Worm (Caenorhabditis elegans) whole organism, late embryonic: ENCODE measurements around the gene cyp-35A2.

Experiments used
- C08G9.2 ChIP-seq: sonication (generic microtip); optimal IDR thresholded peaks from 2 replicates; lab custom pipeline; 2016; ENCODE audit warnings: mild to moderate bottlenecking, missing genetic modification characterization, moderate library complexity, missing compliant biosample characterization
- C38D4.7 ChIP-seq: fragments of 200-800 bp; sonication (Bioruptor generic); optimal IDR thresholded peaks from 2 replicates; lab custom pipeline; 2018; ENCODE audit warnings: mild to moderate bottlenecking, missing genetic modification characterization, moderate library complexity, missing compliant biosample characterization
- T23F11.4 ChIP-seq: fragments of 200-800 bp; sonication (Bioruptor generic); optimal IDR thresholded peaks from 2 replicates; lab custom pipeline; 2018; ENCODE audit warnings: mild to moderate bottlenecking, missing genetic modification characterization, missing compliant biosample characterization
- ama-1 ChIP-seq: fragments of 150-350 bp; optimal IDR thresholded peaks from 2 replicates; lab custom pipeline; 2014
- ceh-14 ChIP-seq: sonication (generic microtip); optimal IDR thresholded peaks from 2 replicates; lab custom pipeline; 2016; ENCODE audit warnings: missing genotype, missing genetic modification characterization, missing compliant biosample characterization
- ceh-19 ChIP-seq: fragments of 200-800 bp; sonication (Bioruptor generic); optimal IDR thresholded peaks from 2 replicates; lab custom pipeline; 2018; ENCODE audit warnings: mild to moderate bottlenecking, missing genetic modification characterization, missing compliant biosample characterization
- ceh-2 ChIP-seq: sonication (generic microtip); optimal IDR thresholded peaks from 2 replicates; lab custom pipeline; 2016; ENCODE audit warnings: missing genotype, missing genetic modification characterization, missing compliant biosample characterization
- ceh-24 ChIP-seq: sonication (generic microtip); optimal IDR thresholded peaks from 2 replicates; lab custom pipeline; 2016; ENCODE audit warnings: mild to moderate bottlenecking, missing genetic modification characterization, missing compliant biosample characterization
- ceh-34 ChIP-seq: sonication (generic microtip); optimal IDR thresholded peaks from 2 replicates; lab custom pipeline; 2016; ENCODE audit warnings: mild to moderate bottlenecking, missing genetic modification characterization, missing compliant biosample characterization
- ceh-48 ChIP-seq: sonication (generic microtip); optimal IDR thresholded peaks from 2 replicates; lab custom pipeline; 2016; ENCODE audit warnings: missing genetic modification characterization, inconsistent platforms, missing compliant biosample characterization
- ceh-6 ChIP-seq: fragments of 200-800 bp; sonication (Bioruptor generic); optimal IDR thresholded peaks from 2 replicates; lab custom pipeline; 2018; ENCODE audit warnings: mild to moderate bottlenecking, missing genetic modification characterization, missing compliant biosample characterization
- ceh-9 ChIP-seq: sonication (generic microtip); optimal IDR thresholded peaks from 2 replicates; lab custom pipeline; 2016; ENCODE audit warnings: mild to moderate bottlenecking, missing genetic modification characterization, inconsistent platforms, missing compliant biosample characterization
- che-1 ChIP-seq: sonication (generic microtip); optimal IDR thresholded peaks from 2 replicates; lab custom pipeline; 2016; ENCODE audit warnings: mild to moderate bottlenecking, missing genetic modification characterization, missing compliant biosample characterization
- dmd-4 ChIP-seq: sonication (generic microtip); optimal IDR thresholded peaks from 2 replicates; lab custom pipeline; 2016; ENCODE audit warnings: borderline replicate concordance, missing genetic modification characterization, missing compliant biosample characterization
- elt-2 ChIP-seq: sonication (generic microtip); optimal IDR thresholded peaks from 2 replicates; lab custom pipeline; 2016; ENCODE audit warnings: missing genetic modification reagents, missing genetic modification characterization, missing compliant biosample characterization
- fkh-10 ChIP-seq: fragments of 150-350 bp; optimal IDR thresholded peaks from 2 replicates; lab custom pipeline; 2014; ENCODE audit warnings: missing biosample characterization, missing genetic modification reagents, missing genetic modification characterization
- hlh-13 ChIP-seq: fragments of 200-800 bp; sonication (Bioruptor generic); optimal IDR thresholded peaks from 2 replicates; lab custom pipeline; 2018; ENCODE audit warnings: mild to moderate bottlenecking, missing genetic modification characterization, missing compliant biosample characterization
- hlh-15 ChIP-seq: sonication (generic microtip); optimal IDR thresholded peaks from 2 replicates; lab custom pipeline; 2016; ENCODE audit warnings: missing genetic modification characterization, missing compliant biosample characterization
- lin-11 ChIP-seq: fragments of 200-800 bp; sonication (Bioruptor generic); optimal IDR thresholded peaks from 2 replicates; lab custom pipeline; 2018; ENCODE audit warnings: mild to moderate bottlenecking, missing genetic modification characterization, missing compliant biosample characterization
- mec-3 ChIP-seq: sonication (generic microtip); optimal IDR thresholded peaks from 2 replicates; lab custom pipeline; 2016; ENCODE audit warnings: borderline replicate concordance, missing genetic modification characterization, missing compliant biosample characterization
- nhr-232 ChIP-seq: sonication (generic microtip); optimal IDR thresholded peaks from 2 replicates; lab custom pipeline; 2016; ENCODE audit warnings: missing genetic modification characterization, missing compliant biosample characterization
- npax-4 ChIP-seq: sonication (generic microtip); optimal IDR thresholded peaks from 2 replicates; lab custom pipeline; 2016; ENCODE audit warnings: missing genetic modification characterization, missing compliant biosample characterization
- pag-3 ChIP-seq: sonication (generic microtip); optimal IDR thresholded peaks from 2 replicates; lab custom pipeline; 2016; ENCODE audit warnings: missing compliant biosample characterization, missing genetic modification characterization, borderline replicate concordance
- pha-4 ChIP-seq: fragments of 150-350 bp; optimal IDR thresholded peaks from 2 replicates; lab custom pipeline; 2018; ENCODE audit warnings: missing biosample characterization, missing genetic modification reagents, missing genetic modification characterization
- pqm-1 ChIP-seq: sonication (generic microtip); optimal IDR thresholded peaks from 2 replicates; lab custom pipeline; 2016; ENCODE audit warnings: missing genetic modification characterization, missing compliant biosample characterization
- pros-1 ChIP-seq: fragments of 150-350 bp; optimal IDR thresholded peaks from 2 replicates; lab custom pipeline; 2014; ENCODE audit warnings: missing biosample characterization, missing genetic modification reagents, missing genetic modification characterization
- sdc-2 ChIP-seq: sonication (generic microtip); optimal IDR thresholded peaks from 2 replicates; lab custom pipeline; 2016; ENCODE audit warnings: missing genotype, missing genetic modification characterization, missing compliant biosample characterization
- sox-2 ChIP-seq: fragments of 200-800 bp; sonication (Bioruptor generic); IDR thresholded peaks from 2 replicates; pipeline ENCODE4 v1.3.6; 2022; ENCODE audit warnings: missing genetic modification reagents, missing genetic modification characterization, missing compliant biosample characterization
- tbx-7 ChIP-seq: sonication (generic microtip); optimal IDR thresholded peaks from 2 replicates; lab custom pipeline; 2016; ENCODE audit warnings: missing genotype, missing genetic modification characterization, missing compliant biosample characterization
- ttx-3 ChIP-seq: sonication (generic microtip); optimal IDR thresholded peaks from 2 replicates; lab custom pipeline; 2016; ENCODE audit warnings: missing genetic modification reagents, missing genetic modification characterization, missing compliant biosample characterization
- unc-55 ChIP-seq: sonication (generic microtip); optimal IDR thresholded peaks from 2 replicates; lab custom pipeline; 2017; ENCODE audit warnings: missing biosample characterization, missing genetic modification reagents, missing genetic modification characterization
- unc-86 ChIP-seq: sonication (generic microtip); optimal IDR thresholded peaks from 2 replicates; lab custom pipeline; 2016; ENCODE audit warnings: missing genetic modification characterization, missing compliant biosample characterization
- ztf-16 ChIP-seq: sonication (generic microtip); optimal IDR thresholded peaks from 2 replicates; lab custom pipeline; 2017; ENCODE audit warnings: missing genetic modification characterization, missing compliant biosample characterization

Gene cyp-35A2

ce11 chrV:7403501-7403900 is 39.5 kb upstream of the cyp-35A2 start:
- TF ChIP-seq ceh-19 (GFP tag; lab: Kevin White, UChicago) (no peak), elt-2 (no peak)

ce11 chrV:7402355-7402754 is 38.4 kb upstream of the cyp-35A2 start, which contains the start of gene srj-13:
Gene srj-13, plus strand, starts transcription at chrV:7402655.
- TF ChIP-seq unc-55 (GFP tag; lab: Kevin White, UChicago) (no peak), ceh-2 (tag; lab: Kevin White, UChicago) (no peak), pqm-1 (tag; lab: Kevin White, UChicago) (no peak)

- TF ChIP-seq elt-2: no peak
- no peak for TF ChIP-seq lin-11 (tag; lab: Kevin White, UChicago)
- no peak for TF ChIP-seq pha-4
- no peak for TF ChIP-seq pag-3 (tag; lab: Kevin White, UChicago)
- no peak for TF ChIP-seq sdc-2 (tag; lab: Kevin White, UChicago)
- TF ChIP-seq, all 69 proteins: peak for 0
These were observed 36.6 kb upstream of the cyp-35A2 start, which contains the start of gene srx-60 for ce11 chrV:7400588-7400987. Gene srx-60, plus strand, starts transcription at chrV:7400888.

ce11 chrV:7400095-7400494 is 36.1 kb upstream of the cyp-35A2 start, which contains the start of gene cnc-9:
Gene cnc-9, minus strand, starts transcription at chrV:7400195.
- TF ChIP-seq tbx-7 (tag; lab: Kevin White, UChicago) (no peak), ztf-16 (no peak), ceh-24 (tag; lab: Kevin White, UChicago) (no peak), sdc-2 (tag; lab: Kevin White, UChicago) (no peak), unc-55 (GFP tag; lab: Kevin White, UChicago) (no peak), lin-11 (tag; lab: Kevin White, UChicago) (no peak), T23F11.4 (GFP tag; lab: Kevin White, UChicago) (no peak), ceh-9 (tag; lab: Kevin White, UChicago) (no peak), ttx-3 (no peak), C38D4.7 (GFP tag; lab: Kevin White, UChicago) (no peak), unc-86 (no peak), C08G9.2 (tag; lab: Kevin White, UChicago) (no peak)

- TF ChIP-seq dmd-4 (tag; lab: Kevin White, UChicago) (no peak), ama-1 (no peak), hlh-15 (no peak), ceh-9 (tag; lab: Kevin White, UChicago) (no peak), mec-3 (no peak)
These were observed 35.2 kb upstream of the cyp-35A2 start, which contains the start of gene gst-41 for ce11 chrV:7399202-7399601. Gene gst-41, minus strand, starts transcription at chrV:7399302.

- TF ChIP-seq nhr-232 (tag; lab: Kevin White, UChicago) (no peak), ceh-48 (no peak), lin-11 (tag; lab: Kevin White, UChicago) (no peak), che-1 (no peak), ttx-3 (no peak), sox-2 (no peak), fkh-10 (GFP tag; lab: Kevin White, UChicago) (no peak), ceh-34 (no peak), ceh-14 (tag; lab: Kevin White, UChicago) (no peak), npax-4 (tag; lab: Kevin White, UChicago) (no peak), hlh-13 (no peak), pros-1 (no peak), ceh-6 (GFP tag; lab: Kevin White, UChicago) (no peak)
These were observed 31.4 kb upstream of the cyp-35A2 start, which contains the start of gene srx-9 for ce11 chrV:7395359-7395758. Gene srx-9, minus strand, starts transcription at chrV:7395459.
